Fruit fly (Drosophila melanogaster) whole organism, wandering third instar larva: ENCODE results near the gene CG8097.

Experiments used
- Abd-B ChIP-seq: fragments of >200 bp; optimal IDR thresholded peaks from 2 replicates; lab custom pipeline; 2017; ENCODE audit warnings: missing biosample characterization, missing genetic modification characterization
- CG32264 ChIP-seq: fragments of 200-800 bp; sonication (Bioruptor generic); optimal IDR thresholded peaks from 2 replicates; lab custom pipeline; 2016; ENCODE audit warnings: missing biosample characterization, missing genetic modification characterization
- CG9705 ChIP-seq: fragments of 200-800 bp; sonication (Bioruptor generic); optimal IDR thresholded peaks from 2 replicates; lab custom pipeline; 2018; ENCODE audit warnings: missing biosample characterization, mild to moderate bottlenecking, missing genetic modification characterization
- CrebA ChIP-seq: fragments of 200-800 bp; sonication (Bioruptor generic); optimal IDR thresholded peaks from 2 replicates; lab custom pipeline; 2016; ENCODE audit warnings: missing biosample characterization, mild to moderate bottlenecking, missing genetic modification characterization, borderline replicate concordance
- Dfd ChIP-seq: fragments of >200 bp; optimal IDR thresholded peaks from 2 replicates; lab custom pipeline; 2017; ENCODE audit warnings: missing biosample characterization, missing genetic modification characterization
- Dif ChIP-seq: fragments of 200-275, 200-300 bp; sonication (Bioruptor generic); optimal IDR thresholded peaks from 2 replicates; lab custom pipeline; 2018; ENCODE audit warnings: missing biosample characterization, missing genetic modification characterization; ENCODE audit not compliant: partially characterized antibody
- GATAd ChIP-seq: sonication (Bioruptor generic); optimal IDR thresholded peaks from 2 replicates; lab custom pipeline; 2016; ENCODE audit warnings: missing biosample characterization, missing genetic modification characterization
- HLH106 ChIP-seq: fragments of 200-800 bp; optimal IDR thresholded peaks from 3 replicates; lab custom pipeline; 2019; ENCODE audit warnings: missing biosample characterization, mild to moderate bottlenecking, missing genetic modification characterization, moderate library complexity
- Hnf4 ChIP-seq: fragments of 200-800 bp; sonication (Bioruptor generic); optimal IDR thresholded peaks from 2 replicates; lab custom pipeline; 2016; ENCODE audit warnings: missing biosample characterization, mild to moderate bottlenecking, missing genetic modification characterization
- Hr78 ChIP-seq: fragments of >200 bp; optimal IDR thresholded peaks from 2 replicates; lab custom pipeline; 2017; ENCODE audit warnings: missing biosample characterization, missing genetic modification characterization
- Hr83 ChIP-seq: fragments of 200-300 bp; sonication (Bioruptor generic); optimal IDR thresholded peaks from 2 replicates; lab custom pipeline; 2016; ENCODE audit warnings: missing biosample characterization, mild to moderate bottlenecking, missing genetic modification characterization, moderate library complexity; ENCODE audit not compliant: poor library complexity, severe bottlenecking
- Jra ChIP-seq: sonication (Bioruptor generic); optimal IDR thresholded peaks from 2 replicates; lab custom pipeline; 2016; ENCODE audit warnings: missing biosample characterization, missing genetic modification characterization
- Mio ChIP-seq: sonication (Bioruptor generic); optimal IDR thresholded peaks from 2 replicates; lab custom pipeline; 2016; ENCODE audit warnings: missing biosample characterization, missing genetic modification characterization
- Myc ChIP-seq: fragments of >200 bp; optimal IDR thresholded peaks from 2 replicates; lab custom pipeline; 2017
- N ChIP-seq: fragments of >200 bp; optimal IDR thresholded peaks from 2 replicates; lab custom pipeline; 2018; ENCODE audit warnings: missing biosample characterization, missing external identifiers, missing genetic modification characterization
- OdsH ChIP-seq: fragments of 200-800 bp; sonication (Bioruptor generic); optimal IDR thresholded peaks from 2 replicates; lab custom pipeline; 2016; ENCODE audit warnings: missing biosample characterization, mild to moderate bottlenecking, missing genetic modification characterization
- Rel ChIP-seq, 2 experiments: fragments of 200-800 bp; sonication (Bioruptor generic) in 1 of 2; optimal IDR thresholded peaks; 2 replicates in 1 of 2; 3 replicates in 1 of 2; lab custom pipeline; 2016 to 2019; ENCODE audit warnings: mild to moderate bottlenecking in 2 of 2, missing biosample characterization in 2 of 2, missing genetic modification characterization in 2 of 2, moderate library complexity in 1 of 2
- Sp1 ChIP-seq: fragments of 200-800 bp; sonication (Bioruptor generic); optimal IDR thresholded peaks from 3 replicates; lab custom pipeline; 2019; ENCODE audit warnings: missing biosample characterization, mild to moderate bottlenecking, missing genetic modification characterization, moderate library complexity
- Vsx2 ChIP-seq: fragments of 200-300, 225-300 bp; sonication (Bioruptor generic); optimal IDR thresholded peaks from 2 replicates; lab custom pipeline; 2018; ENCODE audit warnings: missing biosample characterization, missing genetic modification characterization; ENCODE audit not compliant: partially characterized antibody
- br ChIP-seq: fragments of 200-800 bp; sonication (Bioruptor generic); optimal IDR thresholded peaks from 2 replicates; lab custom pipeline; 2016; ENCODE audit warnings: missing biosample characterization, missing genetic modification characterization
- brk ChIP-seq: fragments of 200-800 bp; sonication (Bioruptor generic); optimal IDR thresholded peaks from 2 replicates; lab custom pipeline; 2016; ENCODE audit warnings: missing biosample characterization, mild to moderate bottlenecking, missing genetic modification characterization
- dl ChIP-seq, 2 experiments: fragments of 175-275, 200-275 bp in 1 of 2; fragments of 200-275 bp in 1 of 2; sonication (Bioruptor generic); optimal IDR thresholded peaks; lab custom pipeline; 2018; ENCODE audit warnings: mild to moderate bottlenecking in 2 of 2, missing biosample characterization in 2 of 2, missing genetic modification characterization in 2 of 2, moderate library complexity in 2 of 2; ENCODE audit not compliant: partially characterized antibody in 2 of 2, insufficient read depth in 1 of 2
- dmrt93B ChIP-seq: fragments of 200-800 bp; sonication (Bioruptor generic); optimal IDR thresholded peaks from 2 replicates; lab custom pipeline; 2018; ENCODE audit warnings: missing biosample characterization, mild to moderate bottlenecking, missing genetic modification characterization
- dsf ChIP-seq: sonication (Bioruptor generic); optimal IDR thresholded peaks from 2 replicates; lab custom pipeline; 2016; ENCODE audit warnings: missing biosample characterization, missing genetic modification characterization, borderline replicate concordance
- ey ChIP-seq: fragments of 200-800 bp; sonication (Bioruptor generic); optimal IDR thresholded peaks from 2 replicates; lab custom pipeline; 2016; ENCODE audit warnings: missing biosample characterization, missing genetic modification characterization
- foxo ChIP-seq, 2 experiments: fragments of 200-800 bp; sonication (Bioruptor generic); optimal IDR thresholded peaks; 2 replicates in 1 of 2; 3 replicates in 1 of 2; lab custom pipeline; 2016 to 2017; ENCODE audit warnings: missing biosample characterization in 2 of 2, missing genetic modification characterization in 2 of 2
- fru ChIP-seq: fragments of 200-800 bp; sonication (Bioruptor generic); optimal IDR thresholded peaks from 3 replicates; lab custom pipeline; 2016; ENCODE audit warnings: missing biosample characterization, mild to moderate bottlenecking, missing genetic modification characterization
- h ChIP-seq: fragments of 200-800 bp; sonication (Bioruptor generic); optimal IDR thresholded peaks from 3 replicates; lab custom pipeline; 2016; ENCODE audit warnings: missing biosample characterization, mild to moderate bottlenecking, missing genetic modification characterization
- jim ChIP-seq: fragments of 175-275, 200-325 bp; sonication (Bioruptor generic); optimal IDR thresholded peaks from 2 replicates; lab custom pipeline; 2016; ENCODE audit warnings: missing biosample characterization, mild to moderate bottlenecking, missing genetic modification characterization
- lola ChIP-seq: fragments of >200 bp; optimal IDR thresholded peaks from 2 replicates; lab custom pipeline; 2017; ENCODE audit warnings: missing biosample characterization, missing genetic modification characterization
- pan ChIP-seq: fragments of >200 bp; optimal IDR thresholded peaks from 2 replicates; lab custom pipeline; 2017
- psq ChIP-seq: fragments of 200-800 bp; sonication (Bioruptor generic); optimal IDR thresholded peaks from 3 replicates; lab custom pipeline; 2017; ENCODE audit warnings: missing biosample characterization, mild to moderate bottlenecking, missing genetic modification characterization, moderate library complexity
- rgr ChIP-seq: fragments of 200-800 bp; sonication (Bioruptor generic); optimal IDR thresholded peaks from 3 replicates; lab custom pipeline; 2016; ENCODE audit warnings: missing biosample characterization, mild to moderate bottlenecking, missing genetic modification characterization
- sage ChIP-seq: fragments of 200-800 bp; sonication (Bioruptor generic); optimal IDR thresholded peaks from 2 replicates; lab custom pipeline; 2016; ENCODE audit warnings: missing biosample characterization, mild to moderate bottlenecking, missing genetic modification characterization
- sv ChIP-seq: fragments of 200-800 bp; sonication (Bioruptor generic); optimal IDR thresholded peaks from 3 replicates; lab custom pipeline; 2016; ENCODE audit warnings: missing biosample characterization, missing genetic modification characterization
- tai ChIP-seq: sonication (Bioruptor generic); optimal IDR thresholded peaks from 2 replicates; lab custom pipeline; 2016; ENCODE audit warnings: missing biosample characterization, missing genetic modification characterization
- usp ChIP-seq: fragments of >200 bp; optimal IDR thresholded peaks from 2 replicates; lab custom pipeline; 2017; ENCODE audit warnings: missing biosample characterization, missing genetic modification characterization
- woc ChIP-seq: sonication (Bioruptor generic); optimal IDR thresholded peaks from 2 replicates; lab custom pipeline; 2016; ENCODE audit warnings: missing biosample characterization, mild to moderate bottlenecking, missing genetic modification characterization

CG8097 gene

dm6 chrX:15593477-15594229, 10.7 kb downstream of the CG8097 start, which contains the start of gene Chsy:
Gene Chsy, minus strand, starts transcription at chrX:15593534.
- TF ChIP-seq tai (GFP tag; lab: Kevin White, UChicago) (no peak), psq (peak; percentile 15), Abd-B (no peak), Hr78 (GFP tag; lab: Kevin White, UChicago) (no peak), dl (GFP tag; optimal IDR thresholded peaks at IDR 0.05; lab: Kevin White, UChicago; ENCODE audit: insufficient read depth in 1 of 2, partially characterized antibody in 2 of 2) (peak; percentile 40 to 90), Sp1 (GFP tag; lab: Kevin White, UChicago) (peak; percentile 44), Jra (GFP tag; lab: Kevin White, UChicago) (no peak), foxo (GFP tag; optimal IDR thresholded peaks at IDR 0.05; lab: Kevin White, UChicago) (no peak), fru (GFP tag; lab: Kevin White, UChicago) (no peak), CG32264 (no peak), Dif (GFP tag; lab: Kevin White, UChicago) (peak; percentile 81), Mio (no peak), Dfd (no peak), Hr83 (GFP tag; lab: Kevin White, UChicago) (peak; percentile 5), lola (no peak), dsf (GFP tag; lab: Kevin White, UChicago) (no peak), woc (peak; percentile 31), br (GFP tag; lab: Kevin White, UChicago) (peak; percentile 20), pan (lab: Kevin White, UChicago) (no peak), jim (GFP tag; lab: Kevin White, UChicago) (no peak), CrebA (GFP tag; lab: Kevin White, UChicago) (no peak), usp (GFP tag; lab: Kevin White, UChicago) (no peak), OdsH (GFP tag; lab: Kevin White, UChicago) (peak; percentile 14), sv (GFP tag; lab: Kevin White, UChicago) (no peak), Myc (lab: Kevin White, UChicago) (peak; percentile 60), ey (no peak), CG9705 (GFP tag; lab: Kevin White, UChicago) (no peak), h (no peak), Hnf4 (GFP tag; lab: Kevin White, UChicago) (no peak), sage (GFP tag; lab: Kevin White, UChicago) (no peak), dmrt93B (GFP tag; lab: Kevin White, UChicago) (no peak), Vsx2 (GFP tag; lab: Kevin White, UChicago) (no peak), GATAd (no peak), rgr (GFP tag; lab: Kevin White, UChicago) (no peak), brk (no peak), HLH106 (tag; lab: Kevin White, UChicago) (peak; percentile 40), N (GFP tag; lab: Kevin White, UChicago) (no peak), Rel (GFP tag; optimal IDR thresholded peaks at IDR 0.05; lab: Kevin White, UChicago) (no peak), Rel (tag; optimal IDR thresholded peaks at IDR 0.05; lab: Kevin White, UChicago) (no peak)

- no peak for TF ChIP-seq Mio
- peak; percentile 19 for TF ChIP-seq rgr (GFP tag; lab: Kevin White, UChicago)
- TF ChIP-seq Myc (lab: Kevin White, UChicago), result peak; percentile 68
- TF ChIP-seq brk, result peak; percentile 28
- TF ChIP-seq GATAd, result no peak
- TF ChIP-seq Vsx2 (GFP tag; lab: Kevin White, UChicago), result no peak
- peak; percentile 32 for TF ChIP-seq Hnf4 (GFP tag; lab: Kevin White, UChicago)
- no peak for TF ChIP-seq OdsH (GFP tag; lab: Kevin White, UChicago)
- TF ChIP-seq h, result peak; percentile 13
- TF ChIP-seq br (GFP tag; lab: Kevin White, UChicago), result no peak
- peak in 1 of 2 experiments; percentile 20 for TF ChIP-seq foxo (GFP tag; optimal IDR thresholded peaks at IDR 0.05; lab: Kevin White, UChicago)
- peak; percentile 27 for TF ChIP-seq HLH106 (tag; lab: Kevin White, UChicago)
- TF ChIP-seq usp (GFP tag; lab: Kevin White, UChicago), result no peak
These were observed 11.4 kb downstream of the CG8097 start for dm6 chrX:15594230-15594857.
